Fruit fly (Drosophila melanogaster) whole organism, embryonic: Measurements from ENCODE around the gene CG13829.

ENCODE experiments used
- ATbp ChIP-seq: fragments of 200-800 bp; sonication (Bioruptor generic); optimal IDR thresholded peaks from 2 replicates; lab custom pipeline; 2017; ENCODE audit warnings: missing biosample characterization, mild to moderate bottlenecking, missing genetic modification characterization, missing genetic modification reagents
- Adf1 ChIP-seq: fragments of 200-800 bp; sonication (Bioruptor generic); IDR thresholded peaks from 2 replicates; pipeline ENCODE4 v1.3.6; 2022; ENCODE audit warnings: missing biosample characterization, missing genetic modification characterization
- Atf3 ChIP-seq: fragments of 200-800 bp; sonication (Bioruptor generic); optimal IDR thresholded peaks from 3 replicates; lab custom pipeline; 2016; ENCODE audit warnings: missing biosample characterization, missing genetic modification characterization
- B-H1 ChIP-seq: fragments of 200-800 bp; sonication (Bioruptor generic); IDR thresholded peaks from 3 replicates; pipeline ENCODE4 v1.3.6; 2022; ENCODE audit warnings: missing biosample characterization, missing genetic modification characterization
- CG10959 ChIP-seq: fragments of 200-800 bp; sonication (Bioruptor generic); IDR thresholded peaks from 2 replicates; pipeline ENCODE4 v1.3.6; 2022; ENCODE audit warnings: missing biosample characterization, missing genetic modification characterization
- CG11085 ChIP-seq: fragments of 200-800 bp; sonication (Bioruptor generic); IDR thresholded peaks from 2 replicates; pipeline ENCODE4 v1.3.6; 2022; ENCODE audit warnings: missing biosample characterization, missing genetic modification characterization
- CG11723 ChIP-seq: fragments of 200-800 bp; sonication (Bioruptor generic); optimal IDR thresholded peaks from 2 replicates; lab custom pipeline; 2017; ENCODE audit warnings: missing biosample characterization, mild to moderate bottlenecking, missing genetic modification characterization
- CG14014 ChIP-seq: fragments of 200-800 bp; sonication (Bioruptor generic); IDR thresholded peaks from 2 replicates; pipeline ENCODE4 v1.3.6; 2022; ENCODE audit warnings: missing biosample characterization, missing genetic modification characterization
- CG14860 ChIP-seq: fragments of 200-800 bp; sonication (Bioruptor generic); IDR thresholded peaks from 3 replicates; pipeline ENCODE4 v1.3.6; 2022; ENCODE audit warnings: missing biosample characterization, missing genetic modification characterization; ENCODE audit not compliant: partially characterized antibody
- CG16815 ChIP-seq: fragments of 200-800 bp; sonication (Bioruptor generic); optimal IDR thresholded peaks from 3 replicates; lab custom pipeline; 2017; ENCODE audit warnings: missing biosample characterization, mild to moderate bottlenecking, missing genetic modification characterization
- CG17186 ChIP-seq: fragments of 200-800 bp; sonication (Bioruptor generic); optimal IDR thresholded peaks from 3 replicates; lab custom pipeline; 2017; ENCODE audit warnings: missing biosample characterization, missing genetic modification reagents, missing genetic modification characterization
- CG17328 ChIP-seq: fragments of 200-800 bp; sonication (Bioruptor generic); IDR thresholded peaks from 2 replicates; pipeline ENCODE4 v1.3.6; 2022; ENCODE audit warnings: missing biosample characterization, missing genetic modification characterization
- CG18011 ChIP-seq: fragments of 200-800 bp; sonication (Bioruptor generic); optimal IDR thresholded peaks from 2 replicates; lab custom pipeline; 2017; ENCODE audit warnings: missing biosample characterization, missing genetic modification characterization, mild to moderate bottlenecking, moderate library complexity, missing genotype
- CG18262 ChIP-seq: fragments of 200-800 bp; optimal IDR thresholded peaks from 3 replicates; lab custom pipeline; 2019; ENCODE audit warnings: missing biosample characterization, mild to moderate bottlenecking, missing genetic modification characterization, moderate library complexity
- CG18599 ChIP-seq: fragments of 200-800 bp; sonication (Bioruptor generic); optimal IDR thresholded peaks from 3 replicates; lab custom pipeline; 2017; ENCODE audit warnings: missing biosample characterization, missing genetic modification characterization, mild to moderate bottlenecking, moderate library complexity, missing genetic modification reagents
- CG30431 ChIP-seq: fragments of 200-800 bp; sonication (Bioruptor generic); optimal IDR thresholded peaks from 2 replicates; lab custom pipeline; 2017; ENCODE audit warnings: missing biosample characterization, missing genetic modification characterization
- CG3163 ChIP-seq: fragments of 200-800 bp; sonication (Bioruptor generic); optimal IDR thresholded peaks from 3 replicates; lab custom pipeline; 2016; ENCODE audit warnings: missing biosample characterization, missing genetic modification characterization
- CG32772 ChIP-seq: fragments of 200-800 bp; sonication (Bioruptor generic); IDR thresholded peaks from 2 replicates; pipeline ENCODE4 v1.3.6; 2022; ENCODE audit warnings: missing biosample characterization, missing genetic modification characterization
- CG3407 ChIP-seq: fragments of 200-800 bp; sonication (Bioruptor generic); optimal IDR thresholded peaks from 2 replicates; lab custom pipeline; 2018; ENCODE audit warnings: missing biosample characterization, mild to moderate bottlenecking, missing genetic modification characterization
- CG34224 ChIP-seq: fragments of 200-800 bp; sonication (Bioruptor generic); IDR thresholded peaks from 3 replicates; pipeline ENCODE4 v1.3.6; 2022; ENCODE audit warnings: missing biosample characterization, missing genetic modification characterization; ENCODE audit not compliant: partially characterized antibody
- CG6175 ChIP-seq: fragments of 200-800 bp; sonication (Bioruptor generic); IDR thresholded peaks from 3 replicates; pipeline ENCODE4 v1.3.6; 2022; ENCODE audit warnings: missing biosample characterization, missing genetic modification characterization
- CG7987 ChIP-seq: fragments of 200-800 bp; sonication (Bioruptor generic); optimal IDR thresholded peaks from 2 replicates; lab custom pipeline; 2018; ENCODE audit warnings: missing biosample characterization, mild to moderate bottlenecking, missing genetic modification characterization, moderate library complexity
- CG8281 ChIP-seq: fragments of 200-800 bp; sonication (Bioruptor generic); optimal IDR thresholded peaks from 2 replicates; lab custom pipeline; 2018; ENCODE audit warnings: missing biosample characterization, mild to moderate bottlenecking, missing genetic modification characterization, moderate library complexity
- CG9932 ChIP-seq: fragments of 200-800 bp; sonication (Bioruptor generic); IDR thresholded peaks from 2 replicates; pipeline ENCODE4 v1.3.6; 2022; ENCODE audit warnings: missing biosample characterization, missing genetic modification characterization
- ERR ChIP-seq: fragments of 200-800 bp; sonication (Bioruptor generic); optimal IDR thresholded peaks from 2 replicates; lab custom pipeline; 2016; ENCODE audit warnings: missing biosample characterization, missing genetic modification characterization
- Fer2 ChIP-seq: fragments of 200-800 bp; sonication (Bioruptor generic); optimal IDR thresholded peaks from 2 replicates; lab custom pipeline; 2018; ENCODE audit warnings: missing biosample characterization, mild to moderate bottlenecking, missing genetic modification characterization, moderate library complexity
- Kr ChIP-seq: fragments of 200-800 bp; sonication (Bioruptor generic); optimal IDR thresholded peaks from 2 replicates; lab custom pipeline; 2017; ENCODE audit warnings: missing biosample characterization, mild to moderate bottlenecking, missing genetic modification characterization
- MTF-1 ChIP-seq: fragments of 200-800 bp; sonication (Bioruptor generic); optimal IDR thresholded peaks from 2 replicates; lab custom pipeline; 2018; ENCODE audit warnings: missing biosample characterization, mild to moderate bottlenecking, missing genetic modification characterization, borderline replicate concordance
- Mad ChIP-seq: fragments of 200-800 bp; sonication (Bioruptor generic); optimal IDR thresholded peaks from 2 replicates; lab custom pipeline; 2016; ENCODE audit warnings: missing biosample characterization, missing genetic modification characterization
- Nf-YC ChIP-seq: fragments of 200-800 bp; optimal IDR thresholded peaks from 3 replicates; lab custom pipeline; 2019; ENCODE audit warnings: missing biosample characterization, mild to moderate bottlenecking, missing genetic modification characterization, moderate library complexity
- Side ChIP-seq: fragments of 200-800 bp; sonication (Bioruptor generic); optimal IDR thresholded peaks from 2 replicates; lab custom pipeline; 2016; ENCODE audit warnings: missing biosample characterization, missing genetic modification characterization
- Taf1 ChIP-seq: fragments of 200-800 bp; sonication (Bioruptor generic); IDR thresholded peaks from 2 replicates; pipeline ENCODE4 v1.3.6; 2022; ENCODE audit warnings: missing biosample characterization, missing genetic modification characterization
- Xbp1 ChIP-seq: fragments of 200-800 bp; sonication (Bioruptor generic); optimal IDR thresholded peaks from 3 replicates; lab custom pipeline; 2016; ENCODE audit warnings: missing biosample characterization, mild to moderate bottlenecking, missing genetic modification characterization
- aop ChIP-seq: fragments of 200-800 bp; sonication (Bioruptor generic); IDR thresholded peaks from 2 replicates; pipeline ENCODE4 v1.3.6; 2022; ENCODE audit warnings: missing biosample characterization, missing genetic modification characterization
- chn ChIP-seq: fragments of 200-800 bp; sonication (Bioruptor generic); optimal IDR thresholded peaks from 2 replicates; lab custom pipeline; 2016; ENCODE audit warnings: missing biosample characterization, missing genetic modification characterization
- da ChIP-seq: fragments of 200-800 bp; sonication (Bioruptor generic); optimal IDR thresholded peaks from 2 replicates; lab custom pipeline; 2016; ENCODE audit warnings: missing biosample characterization, missing genetic modification characterization
- dan ChIP-seq: fragments of 200-800 bp; sonication (Bioruptor generic); IDR thresholded peaks from 2 replicates; pipeline ENCODE4 v1.3.6; 2022; ENCODE audit warnings: missing biosample characterization, missing genetic modification characterization
- disco-r ChIP-seq: fragments of 200-800 bp; sonication (Bioruptor generic); optimal IDR thresholded peaks from 2 replicates; lab custom pipeline; 2016; ENCODE audit warnings: missing biosample characterization, missing genetic modification characterization
- dmrt99B ChIP-seq: fragments of 200-800 bp; sonication (Bioruptor generic); optimal IDR thresholded peaks from 2 replicates; lab custom pipeline; 2018; ENCODE audit warnings: missing biosample characterization, mild to moderate bottlenecking, missing genetic modification characterization, moderate library complexity
- fd3F ChIP-seq: fragments of 200-800 bp; sonication (Bioruptor generic); optimal IDR thresholded peaks from 2 replicates; lab custom pipeline; 2018; ENCODE audit warnings: missing biosample characterization, mild to moderate bottlenecking, missing genetic modification characterization, moderate library complexity
- ftz-f1 ChIP-seq: fragments of 200-800 bp; sonication (Bioruptor generic); optimal IDR thresholded peaks from 2 replicates; lab custom pipeline; 2016; ENCODE audit warnings: missing biosample characterization, missing genetic modification characterization
- grau ChIP-seq: fragments of 200-800 bp; optimal IDR thresholded peaks from 3 replicates; lab custom pipeline; 2019; ENCODE audit warnings: missing biosample characterization, mild to moderate bottlenecking, missing genetic modification characterization, moderate library complexity
- hbn ChIP-seq: fragments of 200-800 bp; sonication (Bioruptor generic); IDR thresholded peaks from 2 replicates; pipeline ENCODE4 v1.3.6; 2022; ENCODE audit warnings: missing biosample characterization, missing genetic modification characterization; ENCODE audit not compliant: partially characterized antibody
- klu ChIP-seq: fragments of 200-800 bp; sonication (Bioruptor generic); IDR thresholded peaks from 2 replicates; pipeline ENCODE4 v1.3.6; 2022; ENCODE audit warnings: missing biosample characterization, missing genetic modification characterization
- nerfin-1 ChIP-seq: fragments of 200-800 bp; sonication (Bioruptor generic); optimal IDR thresholded peaks from 3 replicates; lab custom pipeline; 2019; ENCODE audit warnings: missing biosample characterization, mild to moderate bottlenecking, missing genetic modification characterization, moderate library complexity
- pb ChIP-seq: fragments of 200-800 bp; sonication (Bioruptor generic); optimal IDR thresholded peaks from 3 replicates; lab custom pipeline; 2016; ENCODE audit warnings: missing biosample characterization, missing genetic modification characterization
- salm ChIP-seq: fragments of 200-800 bp; sonication (Bioruptor generic); optimal IDR thresholded peaks from 2 replicates; lab custom pipeline; 2018; ENCODE audit warnings: missing biosample characterization, mild to moderate bottlenecking, missing genetic modification characterization
- stc ChIP-seq: fragments of 200-800 bp; sonication (Bioruptor generic); IDR thresholded peaks from 2 replicates; pipeline ENCODE4 v1.3.6; 2022; ENCODE audit warnings: missing biosample characterization, missing genetic modification characterization
- stwl ChIP-seq: fragments of 200-800 bp; sonication (Bioruptor generic); optimal IDR thresholded peaks from 3 replicates; lab custom pipeline; 2018; ENCODE audit warnings: missing biosample characterization, mild to moderate bottlenecking, missing genetic modification characterization, moderate library complexity
- yki ChIP-seq: fragments of >200 bp; optimal IDR thresholded peaks from 3 replicates; lab custom pipeline; 2018

CG13829 gene

dm6 chr3R:23112680-23113362 is 48.3 kb downstream of the CG13829 start, which contains the start of gene Cow (continued):
- TF ChIP-seq CG14860 (GFP tag; lab: Robert Waterston, UW) (no peak), CG11085 (GFP tag; lab: Robert Waterston, UW) (no peak), Xbp1 (GFP tag; lab: Kevin White, UChicago) (peak; percentile 57), nerfin-1 (peak; percentile 40), ATbp (GFP tag; lab: Kevin White, UChicago) (peak; percentile 45), aop (GFP tag; lab: Robert Waterston, UW) (no peak), grau (tag; lab: Kevin White, UChicago) (peak; percentile 75), Nf-YC (tag; lab: Kevin White, UChicago) (peak; percentile 24), stc (0 out of 2 replicates have a peak, but pooled peaks have one; percentile 48), CG3163 (GFP tag; lab: Kevin White, UChicago) (peak; percentile 85), dmrt99B (tag; lab: Kevin White, UChicago) (peak; percentile 69), B-H1 (GFP tag; lab: Robert Waterston, UW) (peak; percentile 49), CG34224 (GFP tag; lab: Robert Waterston, UW) (no peak), CG6175 (0 out of 3 replicates have a peak, but pooled peaks have one; percentile 43), CG8281 (no peak), CG7987 (no peak), Kr (GFP tag; lab: Kevin White, UChicago) (no peak), CG17186 (GFP tag; lab: Kevin White, UChicago) (no peak), CG14014 (GFP tag; lab: Robert Waterston, UW) (peak; percentile 82), CG30431 (no peak), klu (GFP tag; lab: Robert Waterston, UW) (no peak), ftz-f1 (GFP tag; lab: Kevin White, UChicago) (no peak), MTF-1 (no peak), CG11723 (GFP tag; lab: Kevin White, UChicago) (no peak), CG16815 (no peak), CG18599 (GFP tag; lab: Kevin White, UChicago) (peak; percentile 93), CG17328 (peak; percentile 55; the same call in 1 of the 2 replicates), dan (GFP tag; lab: Robert Waterston, UW) (no peak), Fer2 (tag; lab: Kevin White, UChicago) (peak; percentile 27), CG9932 (GFP tag; lab: Robert Waterston, UW) (peak; percentile 70), fd3F (GFP tag; lab: Kevin White, UChicago) (peak; percentile 48), disco-r (GFP tag; lab: Kevin White, UChicago) (no peak), CG18011 (GFP tag; lab: Kevin White, UChicago) (no peak), Mad (GFP tag; lab: Kevin White, UChicago) (peak; percentile 16), ERR (no peak), salm (no peak), CG18262 (peak; percentile 31), stwl (tag; lab: Kevin White, UChicago) (no peak), CG10959 (GFP tag; lab: Robert Waterston, UW) (no peak), yki (no peak), CG32772 (peak; percentile 54; the same call in 1 of the 2 replicates), hbn (GFP tag; lab: Robert Waterston, UW) (no peak), pb (GFP tag; lab: Kevin White, UChicago) (no peak), Taf1 (GFP tag; lab: Robert Waterston, UW) (peak; percentile 63), chn (GFP tag; lab: Kevin White, UChicago) (no peak), Adf1 (GFP tag; lab: Robert Waterston, UW) (peak; percentile 32; the same call in 1 of the 2 replicates), da (GFP tag; lab: Kevin White, UChicago) (no peak), Side (GFP tag; lab: Kevin White, UChicago) (peak; percentile 36), CG3407 (GFP tag; lab: Kevin White, UChicago) (no peak), Atf3 (GFP tag; lab: Kevin White, UChicago) (no peak)
